Worm (Caenorhabditis elegans) whole organism, L2 larva: ENCODE results near the gene hlh-4.
A peak's percentile ranks its signal among the peaks of the same experiment; 100 is the strongest.

Experiments
- F13H6.1 ChIP-seq: sonication (generic microtip); optimal IDR thresholded peaks from 2 replicates; lab custom pipeline; 2016; ENCODE audit warnings: missing genetic modification characterization, missing compliant biosample characterization
- alr-1 ChIP-seq: fragments of 150-350 bp; optimal IDR thresholded peaks from 2 replicates; lab custom pipeline; 2014; ENCODE audit warnings: missing biosample characterization, missing genetic modification characterization
- blmp-1 ChIP-seq: sonication (generic microtip); optimal IDR thresholded peaks from 2 replicates; lab custom pipeline; 2017; ENCODE audit warnings: missing genetic modification characterization, mild to moderate bottlenecking, missing compliant biosample characterization, antibody characterized with exemption, moderate library complexity; ENCODE audit not compliant: insufficient read depth
- crh-2 ChIP-seq: sonication (generic microtip); optimal IDR thresholded peaks from 2 replicates; lab custom pipeline; 2017; ENCODE audit warnings: missing biosample characterization, missing genetic modification characterization
- egl-27 ChIP-seq: sonication (generic microtip); optimal IDR thresholded peaks from 3 replicates; lab custom pipeline; 2017; ENCODE audit warnings: missing biosample characterization, missing genetic modification reagents, missing genetic modification characterization
- elt-3 ChIP-seq: sonication (generic microtip); optimal IDR thresholded peaks from 2 replicates; lab custom pipeline; 2017; ENCODE audit warnings: missing biosample characterization, missing genetic modification characterization
- nhr-11 ChIP-seq: fragments of 150-350 bp; optimal IDR thresholded peaks from 2 replicates; lab custom pipeline; 2014; ENCODE audit warnings: missing biosample characterization, missing genetic modification characterization
- nhr-12 ChIP-seq: fragments of 150-350 bp; optimal IDR thresholded peaks from 2 replicates; lab custom pipeline; 2014; ENCODE audit warnings: missing biosample characterization, missing genetic modification characterization
- nhr-23 ChIP-seq: fragments of 150-350 bp; optimal IDR thresholded peaks from 2 replicates; lab custom pipeline; 2014; ENCODE audit warnings: missing biosample characterization, missing genetic modification reagents, missing genetic modification characterization
- snpc-4 ChIP-seq: fragments of 150-350 bp; optimal IDR thresholded peaks from 2 replicates; lab custom pipeline; 2014; ENCODE audit warnings: missing biosample characterization, missing genetic modification characterization
- unc-55 ChIP-seq: fragments of 150-350 bp; sonication (generic microtip); optimal IDR thresholded peaks from 3 replicates; lab custom pipeline; 2014; ENCODE audit warnings: missing biosample characterization, missing genetic modification reagents, missing genetic modification characterization
- unc-62 ChIP-seq: fragments of 150-350 bp; optimal IDR thresholded peaks from 2 replicates; lab custom pipeline; 2014; ENCODE audit warnings: missing biosample characterization, missing genetic modification reagents, missing genetic modification characterization
- zag-1 ChIP-seq: fragments of 150-350 bp; optimal IDR thresholded peaks from 2 replicates; lab custom pipeline; 2014; ENCODE audit warnings: missing biosample characterization, missing genetic modification characterization

DNA sequence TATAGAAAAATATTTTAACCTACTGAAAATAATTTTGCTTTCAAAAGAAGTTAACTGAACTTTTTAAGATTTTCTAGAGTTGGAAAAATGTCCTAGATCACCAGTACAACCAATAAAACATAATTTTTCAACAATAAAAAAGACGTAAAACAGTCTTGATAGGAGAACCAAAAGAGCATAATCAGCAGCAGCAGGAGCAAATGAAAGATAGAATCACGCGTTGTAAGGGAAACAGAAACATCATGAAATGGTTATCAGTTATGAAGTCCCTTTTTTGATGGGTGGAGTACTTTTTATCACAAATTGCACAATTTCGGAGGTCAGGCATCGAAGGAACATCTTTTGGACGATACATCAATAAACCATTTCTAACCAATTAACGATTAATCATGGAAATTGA is 16.9 kb downstream of the hlh-4 start:
- TF ChIP-seq nhr-23 (tag; lab: Kevin White, UChicago), result no peak
- no peak for TF ChIP-seq unc-62 (GFP tag; lab: Kevin White, UChicago)
- TF ChIP-seq snpc-4 (tag; lab: Kevin White, UChicago), result no peak
- TF ChIP-seq egl-27 (tag; lab: Kevin White, UChicago), result no peak
- no peak for TF ChIP-seq alr-1 (tag; lab: Kevin White, UChicago)
- TF ChIP-seq zag-1 (tag; lab: Kevin White, UChicago), result no peak
- peak; percentile 60 for TF ChIP-seq crh-2 (tag; lab: Kevin White, UChicago)
- TF ChIP-seq nhr-11 (tag; lab: Kevin White, UChicago), result no peak
- no peak for TF ChIP-seq blmp-1 (tag; lab: Kevin White, UChicago)
- no peak for TF ChIP-seq nhr-12
- no peak for TF ChIP-seq elt-3 (tag; lab: Kevin White, UChicago)
- TF ChIP-seq unc-55 (GFP tag; lab: Kevin White, UChicago), result no peak
- TF ChIP-seq F13H6.1 (tag; lab: Kevin White, UChicago), result peak; percentile 23
